Worm (Caenorhabditis elegans): Measurements from ENCODE around the gene trr-1.

ce11 chrII:11645383-11645782 lies 30.3 kb downstream of the trr-1 start:
- TF ChIP-seq hmbx-1 (tag; optimal IDR thresholded peaks at IDR 0.05) = no peak
- no peak for TF ChIP-seq ama-1 (optimal IDR thresholded peaks at IDR 0.05)
- no peak for TF ChIP-seq B0310.2 (tag; optimal IDR thresholded peaks at IDR 0.05)
- no peak for TF ChIP-seq F13C5.2 (tag; optimal IDR thresholded peaks at IDR 0.05)
- TF ChIP-seq scrt-1 (GFP tag; IDR thresholded peaks at IDR 0.05) = no peak
- no peak for TF ChIP-seq tra-4 (tag; optimal IDR thresholded peaks at IDR 0.05)
- TF ChIP-seq pes-1 (GFP tag; IDR thresholded peaks at IDR 0.05) = no peak
- no peak for TF ChIP-seq aly-1 (tag; optimal IDR thresholded peaks at IDR 0.05)
- no peak for TF ChIP-seq ceh-13 (GFP tag; optimal IDR thresholded peaks at IDR 0.05)
- no peak for TF ChIP-seq hmg-4 (GFP tag; optimal IDR thresholded peaks at IDR 0.05)
- no peak for TF ChIP-seq ets-7 (tag; optimal IDR thresholded peaks at IDR 0.05)
- no peak for TF ChIP-seq tbx-37 (GFP tag; conservative IDR thresholded peaks at IDR 0.05)
- no peak for TF ChIP-seq tbx-11 (GFP tag; IDR thresholded peaks at IDR 0.05)
- TF ChIP-seq flt-1 (GFP tag; IDR thresholded peaks at IDR 0.05) = no peak

Data from whole organism, early embryonic.